Worm (Caenorhabditis elegans): Measurements from ENCODE around the gene F13A7.1.

ce11 chrV:16395131-16395530, 17.4 kb upstream of the F13A7.1 start, which contains the start of gene F13A7.11:
- no peak for TF ChIP-seq pha-4 (tag; optimal IDR thresholded peaks at IDR 0.05)
- TF ChIP-seq mxl-1 (tag; optimal IDR thresholded peaks at IDR 0.05), result no peak
- no peak for TF ChIP-seq hsf-1 (GFP tag; IDR thresholded peaks at IDR 0.05)
- TF ChIP-seq ceh-79 (tag; optimal IDR thresholded peaks at IDR 0.05), result no peak
- TF ChIP-seq bed-1 (GFP tag; IDR thresholded peaks at IDR 0.05), result no peak
- no peak for TF ChIP-seq efl-1 (GFP tag; optimal IDR thresholded peaks at IDR 0.05)
- TF ChIP-seq snpc-4 (GFP tag; optimal IDR thresholded peaks at IDR 0.05), result no peak
- peak in 2 of 4 experiments; percentile 2 to 4 for TF ChIP-seq snpc-4 (tag; optimal IDR thresholded peaks at IDR 0.05)
- TF ChIP-seq hmg-20 (GFP tag; IDR thresholded peaks at IDR 0.05), result no peak
- TF ChIP-seq madf-6 (GFP tag; IDR thresholded peaks at IDR 0.05), result no peak
